Fruit fly (Drosophila melanogaster) whole organism, pupa: ENCODE measurements around the gene Cen.

ENCODE experiments used
- CG10348 ChIP-seq: fragments of 200-800 bp; sonication (Bioruptor generic); IDR thresholded peaks from 2 replicates; pipeline ENCODE4 v1.3.6; 2022; ENCODE audit warnings: missing biosample characterization, missing genetic modification characterization
- CG12605 ChIP-seq: fragments of 200-800 bp; sonication (Bioruptor generic); IDR thresholded peaks from 2 replicates; pipeline ENCODE4 v1.3.6; 2022; ENCODE audit warnings: missing biosample characterization, missing genetic modification characterization
- CG13204 ChIP-seq: fragments of 200-800 bp; sonication (Bioruptor generic); optimal IDR thresholded peaks from 2 replicates; lab custom pipeline; 2018; ENCODE audit warnings: missing biosample characterization, mild to moderate bottlenecking, missing genetic modification characterization, moderate library complexity
- CG14655 ChIP-seq: fragments of 200-800 bp; sonication (Bioruptor generic); optimal IDR thresholded peaks from 3 replicates; lab custom pipeline; 2017; ENCODE audit warnings: mild to moderate bottlenecking, missing biosample characterization, missing genetic modification reagents, missing genetic modification characterization
- CG15710 ChIP-seq: fragments of 200-800 bp; sonication (Bioruptor generic); optimal IDR thresholded peaks from 2 replicates; lab custom pipeline; 2018; ENCODE audit warnings: missing biosample characterization, mild to moderate bottlenecking, missing genetic modification characterization, moderate library complexity
- CG17806 ChIP-seq: fragments of 200-800 bp; sonication (Bioruptor generic); optimal IDR thresholded peaks from 2 replicates; lab custom pipeline; 2018; ENCODE audit warnings: missing biosample characterization, mild to moderate bottlenecking, missing genetic modification characterization, moderate library complexity
- CG32121 ChIP-seq: fragments of 200-800 bp; sonication (Bioruptor generic); IDR thresholded peaks from 2 replicates; pipeline ENCODE4 v1.3.6; 2022; ENCODE audit warnings: missing biosample characterization, missing genetic modification characterization
- CG34367 ChIP-seq: fragments of 200-800 bp; sonication (Bioruptor generic); optimal IDR thresholded peaks from 2 replicates; lab custom pipeline; 2018; ENCODE audit warnings: missing biosample characterization, mild to moderate bottlenecking, missing genetic modification characterization
- CG4496 ChIP-seq: fragments of 200-800 bp; sonication (Bioruptor generic); IDR thresholded peaks from 3 replicates; pipeline ENCODE4 v1.3.6; 2022; ENCODE audit warnings: missing biosample characterization, missing genetic modification characterization
- CG8159 ChIP-seq: fragments of 200-800 bp; sonication (Bioruptor generic); optimal IDR thresholded peaks from 3 replicates; lab custom pipeline; 2018; ENCODE audit warnings: missing biosample characterization, mild to moderate bottlenecking, missing genetic modification characterization, moderate library complexity
- CG8301 ChIP-seq: fragments of 200-800 bp; sonication (Bioruptor generic); optimal IDR thresholded peaks from 2 replicates; lab custom pipeline; 2018; ENCODE audit warnings: missing biosample characterization, mild to moderate bottlenecking, missing genetic modification characterization
- CG9948 ChIP-seq: fragments of 200-800 bp; sonication (Bioruptor generic); optimal IDR thresholded peaks from 2 replicates; lab custom pipeline; 2018; ENCODE audit warnings: missing biosample characterization, mild to moderate bottlenecking, missing genetic modification characterization, moderate library complexity
- D1 ChIP-seq: fragments of 200-800 bp; sonication (Bioruptor generic); optimal IDR thresholded peaks from 2 replicates; lab custom pipeline; 2018; ENCODE audit warnings: missing biosample characterization, mild to moderate bottlenecking, missing genetic modification characterization, moderate library complexity
- EcR ChIP-seq: fragments of 200-800 bp; sonication (Bioruptor generic); optimal IDR thresholded peaks from 3 replicates; lab custom pipeline; 2019; ENCODE audit warnings: missing biosample characterization, missing genetic modification characterization, mild to moderate bottlenecking, moderate library complexity, missing genetic modification reagents
- Ets98B ChIP-seq: fragments of 200-800 bp; sonication (Bioruptor generic); IDR thresholded peaks from 2 replicates; pipeline ENCODE4 v1.3.6; 2022; ENCODE audit warnings: missing biosample characterization, missing genetic modification characterization
- Pif1A ChIP-seq: fragments of 200-800 bp; sonication (Bioruptor generic); optimal IDR thresholded peaks from 3 replicates; lab custom pipeline; 2016; ENCODE audit warnings: missing biosample characterization, missing genetic modification characterization
- Pif1B ChIP-seq: fragments of 200-800 bp; sonication (Bioruptor generic); optimal IDR thresholded peaks from 3 replicates; lab custom pipeline; 2016; ENCODE audit warnings: missing biosample characterization, missing genetic modification characterization
- Snoo ChIP-seq: fragments of 200-800 bp; sonication (Bioruptor generic); optimal IDR thresholded peaks from 3 replicates; lab custom pipeline; 2017; ENCODE audit warnings: missing biosample characterization, mild to moderate bottlenecking, missing genetic modification characterization, inconsistent platforms
- fd96Ca ChIP-seq: fragments of 200-800 bp; sonication (Bioruptor generic); IDR thresholded peaks from 3 replicates; pipeline ENCODE4 v1.3.6; 2022; ENCODE audit warnings: missing biosample characterization, missing genetic modification characterization
- gl ChIP-seq: fragments of 200-800 bp; sonication (Bioruptor generic); optimal IDR thresholded peaks from 2 replicates; lab custom pipeline; 2018; ENCODE audit warnings: missing biosample characterization, mild to moderate bottlenecking, missing genetic modification characterization
- rn ChIP-seq: fragments of 200-800 bp; sonication (Bioruptor generic); IDR thresholded peaks from 2 replicates; pipeline ENCODE4 v1.3.6; 2022; ENCODE audit warnings: missing biosample characterization, missing genetic modification characterization

Cen gene

DNA sequence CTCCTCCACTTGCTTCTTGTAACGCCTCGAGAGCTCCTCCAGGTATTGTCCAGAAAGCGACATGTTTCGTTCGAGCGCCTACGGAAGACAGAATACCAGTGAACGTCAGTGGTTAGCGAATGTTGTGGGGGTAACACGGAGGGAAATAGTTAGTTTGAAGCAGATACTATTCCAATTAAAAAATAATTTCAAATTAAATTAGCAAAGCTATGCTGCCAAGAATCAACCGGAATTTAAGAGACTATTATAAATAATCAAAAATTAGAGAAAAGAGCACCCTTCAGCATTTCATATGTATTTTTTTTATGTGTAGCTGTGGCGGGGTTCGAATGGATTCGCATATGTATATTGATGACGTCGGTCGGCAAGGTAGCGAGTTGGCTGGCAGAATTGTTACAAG, 20.6 kb downstream of the Cen start:
- TF ChIP-seq fd96Ca (GFP tag; lab: Robert Waterston, UW): no peak
- peak; percentile 28; the same call in 1 of the 2 replicates for TF ChIP-seq Ets98B
- TF ChIP-seq EcR (GFP tag; lab: Kevin White, UChicago): no peak
- peak; percentile 36; the same call in 1 of the 3 replicates for TF ChIP-seq CG4496 (GFP tag; lab: Robert Waterston, UW)

DNA sequence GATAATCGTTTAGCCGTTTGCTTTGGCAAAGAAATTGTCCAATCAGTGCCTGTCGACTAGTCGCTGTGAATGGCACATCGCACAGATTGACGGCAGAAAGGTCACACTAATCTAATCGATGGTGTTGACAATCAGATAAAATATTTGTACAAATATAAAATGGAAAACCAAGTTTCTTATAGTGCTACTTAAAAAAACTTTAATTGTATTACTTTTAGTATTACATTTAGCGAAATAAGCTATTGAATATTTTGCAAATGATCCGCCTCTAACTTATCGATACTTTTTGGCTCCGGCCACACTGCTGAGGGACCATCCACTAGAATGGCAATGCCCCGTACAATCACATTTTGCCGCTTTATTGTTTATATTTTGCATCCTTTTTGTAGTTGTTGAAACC, 25.5 kb downstream of the Cen start, which contains the start of the genes brun and CG2614:
Gene brun, minus strand, starts transcription at position 69 of the 400 bp plus-strand sequence.
Gene CG2614, plus strand, starts transcription at position 317 of the 400 bp plus-strand sequence.
- TF ChIP-seq CG17806 (tag; lab: Kevin White, UChicago) (peak; percentile 22), EcR (GFP tag; lab: Kevin White, UChicago) (peak; percentile 79), CG15710 (tag; lab: Kevin White, UChicago) (peak; percentile 37), CG12605 (no peak), CG32121 (peak; percentile 60), CG34367 (no peak), fd96Ca (GFP tag; lab: Robert Waterston, UW) (peak; percentile 8; the same call in 1 of the 3 replicates), Ets98B (peak; percentile 45)

DNA sequence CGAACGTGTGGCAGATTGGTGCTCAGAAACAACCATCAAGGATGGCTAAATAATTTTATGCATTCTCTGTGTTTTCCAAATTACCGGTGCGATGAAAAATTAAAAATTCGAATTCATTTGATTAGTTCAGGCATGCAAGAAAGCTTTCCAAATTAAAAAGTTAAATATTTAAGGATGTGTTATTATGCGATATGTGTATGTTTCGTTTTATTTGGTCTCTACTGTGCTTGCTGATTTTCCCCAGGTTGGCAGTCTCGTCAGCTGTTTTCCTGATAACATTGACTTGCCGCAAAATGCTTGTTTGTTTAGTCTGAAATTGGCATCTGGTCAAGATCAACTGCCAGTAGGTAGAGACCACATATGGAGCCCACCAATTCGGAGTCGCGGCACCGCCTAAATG, 31.8 kb downstream of the Cen start, which contains the start of gene CG2611:
Gene CG2611, plus strand, starts transcription at position 299 of the 400 bp plus-strand sequence.
- TF ChIP-seq rn (GFP tag; lab: Robert Waterston, UW): no peak
- TF ChIP-seq fd96Ca (GFP tag; lab: Robert Waterston, UW): no peak
- no peak for TF ChIP-seq CG10348 (GFP tag; lab: Robert Waterston, UW)
- TF ChIP-seq Snoo: peak; percentile 45
- peak; percentile 28; the same call in 1 of the 2 replicates for TF ChIP-seq Ets98B
- no peak for TF ChIP-seq D1 (tag; lab: Kevin White, UChicago)
- TF ChIP-seq CG12605: 0 out of 2 replicates have a peak, but pooled peaks have one; percentile 11
- peak; percentile 41 for TF ChIP-seq CG15710 (tag; lab: Kevin White, UChicago)
- TF ChIP-seq CG34367: no peak
- peak; percentile 39 for TF ChIP-seq CG17806 (tag; lab: Kevin White, UChicago)

DNA sequence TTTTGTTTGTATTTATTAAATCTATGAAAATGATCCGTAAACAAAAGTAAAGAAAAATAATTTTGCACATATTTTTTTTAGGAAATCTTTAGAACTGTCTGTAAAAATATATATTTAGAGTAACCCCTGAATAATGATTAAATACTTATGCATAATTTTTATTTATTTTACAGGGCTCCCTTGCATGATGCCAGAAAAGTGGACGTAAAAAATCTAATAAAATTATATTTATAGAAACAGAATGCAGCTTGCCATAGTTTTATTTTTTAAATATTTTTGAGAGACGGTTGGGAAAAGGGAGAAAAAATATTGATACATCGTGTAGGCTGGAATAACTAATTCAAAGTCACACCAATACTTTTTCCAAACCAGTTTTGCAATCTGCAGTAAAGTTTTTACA, 33.0 kb downstream of the Cen start, which contains the start of gene CG18810:
Gene CG18810, plus strand, starts transcription at position 301 of the 400 bp plus-strand sequence.
- no peak for TF ChIP-seq CG34367
- TF ChIP-seq Snoo: no peak
- no peak for TF ChIP-seq Pif1A

DNA sequence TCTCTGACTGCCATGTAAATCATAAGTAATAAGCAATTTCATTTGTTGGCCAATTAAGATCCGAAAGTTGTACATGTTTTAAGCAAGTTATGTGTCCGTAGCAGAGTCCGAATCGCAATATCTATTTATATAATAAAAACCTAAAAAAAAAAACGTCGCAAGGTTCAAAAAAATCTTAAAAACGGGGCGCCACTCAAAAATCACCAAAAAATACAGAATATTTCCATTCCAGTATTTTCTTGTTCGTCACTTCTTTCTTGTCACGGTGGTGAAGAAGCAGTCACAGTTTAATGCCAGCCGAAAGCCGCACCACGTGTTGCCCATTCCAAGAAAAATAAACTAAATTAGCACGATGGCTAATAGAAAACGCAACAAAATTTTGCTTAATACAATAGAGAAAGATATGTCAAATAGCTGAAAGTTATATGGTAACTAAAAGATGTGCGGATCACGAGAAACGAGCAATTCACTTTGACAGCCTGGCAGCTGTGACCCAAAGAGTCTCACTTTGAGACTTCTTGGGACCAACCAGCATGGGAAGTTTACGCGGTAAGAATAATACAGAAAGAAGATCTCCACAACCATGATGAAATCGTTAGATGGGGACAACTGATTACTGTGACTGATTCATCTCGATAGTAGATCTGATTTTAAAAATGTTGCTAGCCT, 34.3 kb downstream of the Cen start:
- TF ChIP-seq Pif1A (no peak), CG32121 (no peak), D1 (tag; lab: Kevin White, UChicago) (no peak), Ets98B (no peak), CG17806 (tag; lab: Kevin White, UChicago) (no peak), CG13204 (GFP tag; lab: Kevin White, UChicago) (no peak), CG8159 (no peak), fd96Ca (GFP tag; lab: Robert Waterston, UW) (no peak), CG4496 (GFP tag; lab: Robert Waterston, UW) (no peak), CG8301 (tag; lab: Kevin White, UChicago) (no peak)

DNA sequence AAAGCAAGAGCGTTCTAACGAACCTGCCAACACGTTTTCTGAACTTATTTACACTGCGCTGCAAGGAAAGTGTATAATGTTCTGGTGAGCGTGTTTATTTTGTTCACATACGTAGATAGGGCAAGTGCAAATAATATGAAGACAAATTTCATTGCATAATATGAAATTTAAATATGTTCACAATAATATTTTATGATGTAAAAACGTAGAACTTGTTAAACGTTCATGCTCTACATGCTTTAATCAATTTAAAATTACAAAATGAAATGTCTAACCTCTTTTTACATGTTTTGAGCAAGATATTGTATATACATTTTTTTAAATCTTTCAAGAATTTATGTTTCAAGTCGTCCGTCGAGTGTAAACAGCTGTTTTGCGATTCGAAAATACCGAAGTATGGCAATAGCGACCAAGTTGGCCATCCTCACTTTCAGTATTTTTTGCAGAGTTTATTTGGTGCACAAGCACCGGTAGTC, 36.2 kb downstream of the Cen start, which contains the start of the genes phr6-4 and CG2608:
Gene phr6-4, minus strand, starts transcription at position 398 of the 476 bp plus-strand sequence.
Gene CG2608, plus strand, starts transcription at position 429 of the 476 bp plus-strand sequence.
- TF ChIP-seq Ets98B: peak; percentile 83
- peak; percentile 15 for TF ChIP-seq EcR (GFP tag; lab: Kevin White, UChicago)
- peak; percentile 96 for TF ChIP-seq CG9948 (tag; lab: Kevin White, UChicago)
- TF ChIP-seq D1 (tag; lab: Kevin White, UChicago): peak; percentile 92
- peak; percentile 83 for TF ChIP-seq CG12605
- peak; percentile 96 for TF ChIP-seq CG8159
- TF ChIP-seq fd96Ca (GFP tag; lab: Robert Waterston, UW): peak; percentile 66; the same call in 1 of the 3 replicates
- peak; percentile 95 for TF ChIP-seq CG8301 (tag; lab: Kevin White, UChicago)
- peak; percentile 91 for TF ChIP-seq Snoo
- peak; percentile 95 for TF ChIP-seq CG34367
- TF ChIP-seq CG15710 (tag; lab: Kevin White, UChicago): peak; percentile 95
- peak; percentile 94 for TF ChIP-seq Pif1A
- peak; percentile 96 for TF ChIP-seq CG14655 (GFP tag; lab: Kevin White, UChicago)
- peak; percentile 94 for TF ChIP-seq CG17806 (tag; lab: Kevin White, UChicago)
- no peak for TF ChIP-seq CG13204 (GFP tag; lab: Kevin White, UChicago)
- TF ChIP-seq Pif1B (GFP tag; lab: Kevin White, UChicago): peak; percentile 91
- peak; percentile 84 for TF ChIP-seq gl
- TF ChIP-seq CG4496 (GFP tag; lab: Robert Waterston, UW): peak; percentile 89
- TF ChIP-seq CG10348 (GFP tag; lab: Robert Waterston, UW): no peak
- peak; percentile 83 for TF ChIP-seq rn (GFP tag; lab: Robert Waterston, UW)
- TF ChIP-seq CG32121: peak; percentile 88
- TF ChIP-seq, all 21 proteins: peak for 19
